Fruit fly (Drosophila melanogaster): Measurements from ENCODE around the gene CG4768.

Gene CG4768

dm6 chrX:16809093-16809492 is 17.2 kb downstream of the CG4768 start:
- no peak for TF ChIP-seq CG12391 (tag; optimal IDR thresholded peaks at IDR 0.05)
- no peak for TF ChIP-seq BtbVII (GFP tag; optimal IDR thresholded peaks at IDR 0.05)
- TF ChIP-seq salm (tag; optimal IDR thresholded peaks at IDR 0.05) = no peak
- TF ChIP-seq gfzf (GFP tag; optimal IDR thresholded peaks at IDR 0.05) = peak; percentile 15
- peak; percentile 99 for TF ChIP-seq CG17829 (tag; optimal IDR thresholded peaks at IDR 0.05)
- no peak for TF ChIP-seq pfk (GFP tag; optimal IDR thresholded peaks at IDR 0.05)
- no peak for TF ChIP-seq E2f1 (GFP tag; IDR thresholded peaks at IDR 0.05)
- no peak for TF ChIP-seq CG7928 (GFP tag; optimal IDR thresholded peaks at IDR 0.05)
- no peak for TF ChIP-seq CG11398 (GFP tag; optimal IDR thresholded peaks at IDR 0.05)
- TF ChIP-seq BEAF-32 (GFP tag; optimal IDR thresholded peaks at IDR 0.05) = peak; percentile 5
- no peak for TF ChIP-seq CG30403 (GFP tag; optimal IDR thresholded peaks at IDR 0.05)
- TF ChIP-seq Dfd (GFP tag; optimal IDR thresholded peaks at IDR 0.05) = no peak
- no peak for TF ChIP-seq MESR4 (GFP tag; optimal IDR thresholded peaks at IDR 0.05)
- no peak for TF ChIP-seq sug (tag; optimal IDR thresholded peaks at IDR 0.05)
- TF ChIP-seq CG2199 (GFP tag; IDR thresholded peaks at IDR 0.05) = no peak
- TF ChIP-seq CG9215 (GFP tag; IDR thresholded peaks at IDR 0.05) = no peak
- TF ChIP-seq stwl (tag; optimal IDR thresholded peaks at IDR 0.05) = peak; percentile 47
- TF ChIP-seq PHDP (tag; optimal IDR thresholded peaks at IDR 0.05) = no peak
- TF ChIP-seq Dbx (GFP tag; IDR thresholded peaks at IDR 0.05) = no peak
- TF ChIP-seq ranshi (GFP tag; IDR thresholded peaks at IDR 0.05) = no peak
- TF ChIP-seq Meics (GFP tag; optimal IDR thresholded peaks at IDR 0.05) = no peak
- TF ChIP-seq YL-1 (GFP tag; optimal IDR thresholded peaks at IDR 0.05) = no peak
- no peak for TF ChIP-seq her (GFP tag; optimal IDR thresholded peaks at IDR 0.05)

dm6 chrX:16811213-16811749 is 19.4 kb downstream of the CG4768 start, which contains the start of gene CG4829:
TSS of gene CG4829 (plus strand) at chrX:16811699.
- TF ChIP-seq trem (tag; optimal IDR thresholded peaks at IDR 0.05) (peak; percentile 74), unpg (GFP tag; optimal IDR thresholded peaks at IDR 0.05) (peak; percentile 92), odd (GFP tag; optimal IDR thresholded peaks at IDR 0.05) (peak; percentile 82), yki (optimal IDR thresholded peaks at IDR 0.05) (no peak), ewg (GFP tag; optimal IDR thresholded peaks at IDR 0.05) (peak; percentile 77), Drgx (GFP tag; IDR thresholded peaks at IDR 0.05) (peak; percentile 68), C15 (GFP tag; IDR thresholded peaks at IDR 0.05) (peak; percentile 73; the same call in 1 of the 3 replicates), stwl (tag; optimal IDR thresholded peaks at IDR 0.05) (peak; percentile 5), ATbp (GFP tag; optimal IDR thresholded peaks at IDR 0.05) (peak; percentile 90), hth (optimal IDR thresholded peaks at IDR 0.05) (no peak), CG16779 (GFP tag; IDR thresholded peaks at IDR 0.05) (0 out of 2 replicates have a peak, but pooled peaks have one; percentile 49), CG34224 (GFP tag; IDR thresholded peaks at IDR 0.05; ENCODE audit: partially characterized antibody) (no peak), CG4707 (GFP tag; optimal IDR thresholded peaks at IDR 0.05) (peak; percentile 74), lab (GFP tag; optimal IDR thresholded peaks at IDR 0.05) (peak; percentile 93), pho (GFP tag; optimal IDR thresholded peaks at IDR 0.05) (peak; percentile 74), CG8478 (optimal IDR thresholded peaks at IDR 0.05) (no peak), CG16815 (GFP tag; optimal IDR thresholded peaks at IDR 0.05) (peak; percentile 63), abd-A (tag; optimal IDR thresholded peaks at IDR 0.05) (peak; percentile 78), Dref (GFP tag; IDR thresholded peaks at IDR 0.05) (no peak), CTCF (GFP tag; optimal IDR thresholded peaks at IDR 0.05) (peak; percentile 51), CG17829 (tag; optimal IDR thresholded peaks at IDR 0.05) (peak; percentile 86), HHEX (GFP tag; optimal IDR thresholded peaks at IDR 0.05) (peak; percentile 90), Eip74EF (GFP tag; optimal IDR thresholded peaks at IDR 0.05) (peak in 1 of 2 experiments; percentile 85), CG6175 (GFP tag; IDR thresholded peaks at IDR 0.05) (peak; percentile 73; the same call in 2 of the 3 replicates), CG10267 (tag; optimal IDR thresholded peaks at IDR 0.05) (peak; percentile 80), D (optimal IDR thresholded peaks at IDR 0.05) (no peak), D (GFP tag; optimal IDR thresholded peaks at IDR 0.05) (peak; percentile 87), gsb-n (tag; optimal IDR thresholded peaks at IDR 0.05) (peak; percentile 79), CG4360 (GFP tag; IDR thresholded peaks at IDR 0.05) (peak; percentile 50), CG8359 (GFP tag; optimal IDR thresholded peaks at IDR 0.05; ENCODE audit: borderline replicate concordance) (peak; percentile 69)

Data from whole organism, embryonic.